Worm (Caenorhabditis elegans) whole organism, L3 larva: Measurements from ENCODE around the gene ugt-55.
A peak's percentile ranks its signal among the peaks of the same experiment; 100 is the strongest.

Source experiments
- aly-2 ChIP-seq: fragments of 150-350 bp; optimal IDR thresholded peaks from 2 replicates; lab custom pipeline; 2014; ENCODE audit warnings: missing biosample characterization, missing genetic modification characterization
- ceh-28 ChIP-seq: fragments of 150-350 bp; optimal IDR thresholded peaks from 2 replicates; lab custom pipeline; 2014; ENCODE audit warnings: missing biosample characterization, missing genetic modification reagents, missing genetic modification characterization
- ceh-9 ChIP-seq: sonication (generic microtip); optimal IDR thresholded peaks from 2 replicates; lab custom pipeline; 2018; ENCODE audit warnings: missing biosample characterization, missing genetic modification characterization
- daf-12 ChIP-seq: fragments of 150-350 bp; optimal IDR thresholded peaks from 2 replicates; lab custom pipeline; 2014; ENCODE audit warnings: missing biosample characterization, missing genetic modification reagents, missing genetic modification characterization
- egl-27 ChIP-seq: sonication (generic microtip); optimal IDR thresholded peaks from 4 replicates; lab custom pipeline; 2017; ENCODE audit warnings: missing biosample characterization, missing genetic modification reagents, missing genetic modification characterization
- egl-5 ChIP-seq: fragments of 150-350 bp; optimal IDR thresholded peaks from 2 replicates; lab custom pipeline; 2017; ENCODE audit warnings: missing biosample characterization, missing genetic modification reagents, missing genetic modification characterization, inconsistent platforms
- elt-2 ChIP-seq: sonication (generic microtip); optimal IDR thresholded peaks from 2 replicates; lab custom pipeline; 2016; ENCODE audit warnings: missing genetic modification reagents, mild to moderate bottlenecking, missing genetic modification characterization, missing compliant biosample characterization
- elt-3 ChIP-seq, 3 experiments: fragments of 150-350 bp in 1 of 3; sonication (generic microtip) in 2 of 3; optimal IDR thresholded peaks; 2 replicates in 2 of 3; 4 replicates in 1 of 3; lab custom pipeline; 2014 to 2017; ENCODE audit warnings: missing biosample characterization in 3 of 3, missing genetic modification characterization in 3 of 3
- eor-1 ChIP-seq, 2 experiments: fragments of 150-350 bp; optimal IDR thresholded peaks; 2 replicates each; lab custom pipeline; 2014 to 2018; ENCODE audit warnings: missing biosample characterization in 2 of 2, missing genetic modification characterization in 2 of 2
- fkh-10 ChIP-seq: sonication (generic microtip); optimal IDR thresholded peaks from 2 replicates; lab custom pipeline; 2017; ENCODE audit warnings: missing biosample characterization, missing genetic modification reagents, missing genetic modification characterization
- fkh-2 ChIP-seq: fragments of 150-350 bp; optimal IDR thresholded peaks from 2 replicates; lab custom pipeline; 2014; ENCODE audit warnings: missing biosample characterization, missing genetic modification reagents, missing genetic modification characterization
- fos-1 ChIP-seq: fragments of 150-350 bp; optimal IDR thresholded peaks from 2 replicates; lab custom pipeline; 2014; ENCODE audit warnings: missing biosample characterization, missing genetic modification characterization
- hmg-11 ChIP-seq: sonication (generic microtip); optimal IDR thresholded peaks from 2 replicates; lab custom pipeline; 2016; ENCODE audit warnings: missing genetic modification characterization, missing compliant biosample characterization
- lin-39 ChIP-seq: fragments of 150-350 bp; optimal IDR thresholded peaks from 2 replicates; lab custom pipeline; 2018; ENCODE audit warnings: missing biosample characterization, missing genetic modification reagents, missing genetic modification characterization
- mdl-1 ChIP-seq: fragments of 150-350 bp; optimal IDR thresholded peaks from 2 replicates; lab custom pipeline; 2014; ENCODE audit warnings: missing biosample characterization, missing genetic modification characterization
- mml-1 ChIP-seq: fragments of 150-350 bp; sonication (generic microtip); optimal IDR thresholded peaks from 3 replicates; lab custom pipeline; 2014; ENCODE audit warnings: missing biosample characterization, missing genetic modification characterization
- nfya-1 ChIP-seq: sonication (generic microtip); optimal IDR thresholded peaks from 2 replicates; lab custom pipeline; 2017; ENCODE audit warnings: missing genetic modification characterization, mild to moderate bottlenecking, missing compliant biosample characterization, antibody characterized with exemption, moderate library complexity; ENCODE audit not compliant: insufficient read depth
- nhr-11 ChIP-seq: fragments of 150-350 bp; optimal IDR thresholded peaks from 2 replicates; lab custom pipeline; 2014; ENCODE audit warnings: missing biosample characterization, missing genetic modification characterization
- nhr-23 ChIP-seq: fragments of 150-350 bp; optimal IDR thresholded peaks from 2 replicates; lab custom pipeline; 2014; ENCODE audit warnings: missing biosample characterization, missing genetic modification reagents, missing genetic modification characterization
- nhr-25 ChIP-seq: sonication (generic microtip); optimal IDR thresholded peaks from 2 replicates; lab custom pipeline; 2017; ENCODE audit warnings: missing biosample characterization, missing genetic modification characterization
- nhr-28 ChIP-seq: fragments of 150-350 bp; optimal IDR thresholded peaks from 2 replicates; lab custom pipeline; 2014; ENCODE audit warnings: missing biosample characterization, missing genetic modification characterization
- nhr-67 ChIP-seq: fragments of 150-350 bp; optimal IDR thresholded peaks from 2 replicates; lab custom pipeline; 2014; ENCODE audit warnings: missing biosample characterization, missing genetic modification characterization
- nhr-76 ChIP-seq: fragments of 150-350 bp; sonication (generic microtip); optimal IDR thresholded peaks from 5 replicates; lab custom pipeline; 2014; ENCODE audit warnings: missing biosample characterization, missing genetic modification characterization
- nhr-77 ChIP-seq: fragments of 150-350 bp; optimal IDR thresholded peaks from 2 replicates; lab custom pipeline; 2014; ENCODE audit warnings: missing biosample characterization, missing genetic modification characterization
- pha-4 ChIP-seq: fragments of 150-350 bp; optimal IDR thresholded peaks from 2 replicates; lab custom pipeline; 2014; ENCODE audit warnings: missing biosample characterization, missing genetic modification reagents, missing genetic modification characterization
- pqm-1 ChIP-seq: fragments of 150-350 bp; optimal IDR thresholded peaks from 2 replicates; lab custom pipeline; 2017; ENCODE audit warnings: missing biosample characterization, missing genetic modification characterization, inconsistent platforms
- sea-2 ChIP-seq: fragments of 150-350 bp; sonication (generic microtip); optimal IDR thresholded peaks from 4 replicates; lab custom pipeline; 2014; ENCODE audit warnings: missing biosample characterization, missing genetic modification reagents, missing genetic modification characterization
- snpc-4 ChIP-seq: fragments of 150-350 bp; optimal IDR thresholded peaks from 2 replicates; lab custom pipeline; 2014; ENCODE audit warnings: missing biosample characterization, missing genetic modification characterization
- tbx-2 ChIP-seq: sonication (generic microtip); optimal IDR thresholded peaks from 2 replicates; lab custom pipeline; 2016; ENCODE audit warnings: mild to moderate bottlenecking, missing genetic modification characterization, missing compliant biosample characterization
- unc-39 ChIP-seq: sonication (generic microtip); optimal IDR thresholded peaks from 4 replicates; lab custom pipeline; 2017; ENCODE audit warnings: missing biosample characterization, missing genetic modification characterization
- unc-62 ChIP-seq: fragments of 150-350 bp; sonication (generic microtip); optimal IDR thresholded peaks from 4 replicates; lab custom pipeline; 2014; ENCODE audit warnings: missing biosample characterization, missing genetic modification reagents, missing genetic modification characterization
- ztf-11 ChIP-seq: fragments of 150-350 bp; optimal IDR thresholded peaks from 2 replicates; lab custom pipeline; 2014; ENCODE audit warnings: missing biosample characterization, missing genetic modification characterization

The ugt-55 gene

ce11 chrV:12256398-12256797, at the start of gene ugt-55:
Gene ugt-55, plus strand, starts transcription at chrV:12256698.
- TF ChIP-seq aly-2 (no peak), nhr-77 (tag; lab: Kevin White, UChicago) (no peak), nhr-76 (tag; lab: Kevin White, UChicago) (no peak), hmg-11 (tag; lab: Kevin White, UChicago) (no peak), mml-1 (tag; lab: Kevin White, UChicago) (no peak), egl-5 (no peak), sea-2 (GFP tag; lab: Kevin White, UChicago) (no peak), snpc-4 (tag; lab: Kevin White, UChicago) (no peak), daf-12 (tag; lab: Kevin White, UChicago) (no peak), ceh-28 (tag; lab: Kevin White, UChicago) (no peak), pha-4 (tag; lab: Kevin White, UChicago) (no peak), nhr-28 (tag; lab: Kevin White, UChicago) (no peak), nhr-67 (tag; lab: Kevin White, UChicago) (no peak), pqm-1 (tag; lab: Kevin White, UChicago) (no peak)
- TF ChIP-seq, all 47 proteins: peak for 0

DNA sequence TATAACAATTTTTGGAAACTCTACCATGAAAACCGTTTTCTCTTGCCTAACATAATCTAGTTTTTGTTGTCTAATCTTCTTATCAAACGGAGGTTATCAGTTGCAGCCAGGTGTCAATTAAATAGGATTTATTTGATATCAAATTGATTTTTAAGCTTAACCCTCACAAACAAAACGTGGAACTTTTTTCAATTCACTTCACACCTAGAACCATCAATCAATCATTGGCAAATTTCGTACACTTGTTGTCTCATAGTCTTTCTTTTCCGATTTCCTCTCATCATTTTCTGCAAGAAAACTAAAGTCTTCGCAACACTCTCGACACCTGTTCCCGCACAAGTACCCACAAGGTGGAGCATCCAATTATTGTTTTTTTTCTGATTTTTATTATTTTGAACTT, 47.8 kb upstream of the ugt-55 start:
- TF ChIP-seq unc-39 (tag; lab: Kevin White, UChicago): no peak
- peak; percentile 44 for TF ChIP-seq elt-2
- TF ChIP-seq, all 47 proteins: peak for 1

- no peak for TF ChIP-seq eor-1 (tag; optimal IDR thresholded peaks at IDR 0.05; lab: Kevin White, UChicago)
- no peak for TF ChIP-seq egl-5
- TF ChIP-seq egl-27 (tag; lab: Kevin White, UChicago): no peak
- TF ChIP-seq pqm-1 (tag; lab: Kevin White, UChicago): no peak
- no peak for TF ChIP-seq sea-2 (GFP tag; lab: Kevin White, UChicago)
- no peak for TF ChIP-seq nhr-23
- TF ChIP-seq nhr-76 (tag; lab: Kevin White, UChicago): no peak
- no peak for TF ChIP-seq fkh-2 (tag; lab: Kevin White, UChicago)
- TF ChIP-seq ztf-11: no peak
These were observed 46.5 kb upstream of the ugt-55 start for ce11 chrV:12209951-12210350.

DNA sequence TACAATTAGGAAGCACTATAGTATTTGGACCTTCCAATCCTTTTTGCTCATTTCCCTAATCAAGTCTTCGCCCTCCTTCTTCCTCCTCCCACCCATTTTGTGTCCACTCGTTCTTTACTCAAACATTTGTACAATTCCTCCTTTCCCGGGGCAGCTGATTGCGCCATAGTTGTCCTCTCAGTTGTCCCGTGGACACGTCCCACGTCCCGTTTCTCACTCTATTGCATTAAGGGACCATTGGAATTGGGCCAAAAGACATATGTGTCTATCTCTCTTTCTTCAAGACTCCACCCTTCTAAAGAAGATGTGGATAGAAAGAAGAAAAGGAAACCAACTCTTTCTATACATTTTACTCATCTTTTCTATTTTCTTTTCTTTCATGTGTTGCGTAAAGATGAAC, 45.4 kb upstream of the ugt-55 start:
- TF ChIP-seq ceh-9 (tag; lab: Kevin White, UChicago) (no peak), mdl-1 (tag; lab: Kevin White, UChicago) (no peak), unc-62 (GFP tag; lab: Kevin White, UChicago) (no peak), elt-3 (tag; optimal IDR thresholded peaks at IDR 0.05; lab: Kevin White, UChicago) (no peak), nhr-11 (tag; lab: Kevin White, UChicago) (no peak), fkh-10 (GFP tag; lab: Kevin White, UChicago) (peak; percentile 30), nhr-25 (no peak), fos-1 (tag; lab: Kevin White, UChicago) (no peak), tbx-2 (tag; lab: Kevin White, UChicago) (no peak), nfya-1 (tag; lab: Kevin White, UChicago) (peak; percentile 11)

- TF ChIP-seq sea-2 (GFP tag; lab: Kevin White, UChicago) (no peak), elt-2 (peak; percentile 19)
These were observed 43.5 kb upstream of the ugt-55 start, which contains the start of gene vab-8 for ce11 chrV:12213027-12213426. Gene vab-8, plus strand, starts transcription at chrV:12213327.

DNA sequence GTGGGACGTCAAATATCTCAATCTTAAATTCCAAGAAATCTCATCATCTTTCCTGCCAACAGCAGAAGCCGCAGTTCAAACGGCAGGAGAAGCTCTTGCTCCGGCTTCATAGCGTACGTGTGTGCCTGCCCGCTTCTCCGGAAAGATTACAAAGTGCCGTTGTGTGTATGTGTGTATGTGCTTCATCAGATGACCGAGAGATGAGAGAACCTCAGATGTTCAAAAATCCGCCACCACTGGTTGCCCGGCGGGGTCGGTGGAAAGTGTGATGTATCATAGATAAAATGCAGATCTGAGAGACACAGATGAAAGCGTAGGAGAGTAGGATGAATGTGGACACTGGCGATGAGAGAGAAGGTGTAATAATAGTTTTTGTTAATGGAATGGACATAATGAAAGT, 23.1 kb upstream of the ugt-55 start:
- TF ChIP-seq fkh-2 (tag; lab: Kevin White, UChicago) (no peak), lin-39 (peak; percentile 4), nhr-25 (no peak)
- TF ChIP-seq, all 47 proteins: peak for 1
